Worm (Caenorhabditis elegans): ENCODE data around the gene npr-25.
A peak's percentile ranks its signal among the peaks of the same experiment; 100 is the strongest.

npr-25 gene

DNA sequence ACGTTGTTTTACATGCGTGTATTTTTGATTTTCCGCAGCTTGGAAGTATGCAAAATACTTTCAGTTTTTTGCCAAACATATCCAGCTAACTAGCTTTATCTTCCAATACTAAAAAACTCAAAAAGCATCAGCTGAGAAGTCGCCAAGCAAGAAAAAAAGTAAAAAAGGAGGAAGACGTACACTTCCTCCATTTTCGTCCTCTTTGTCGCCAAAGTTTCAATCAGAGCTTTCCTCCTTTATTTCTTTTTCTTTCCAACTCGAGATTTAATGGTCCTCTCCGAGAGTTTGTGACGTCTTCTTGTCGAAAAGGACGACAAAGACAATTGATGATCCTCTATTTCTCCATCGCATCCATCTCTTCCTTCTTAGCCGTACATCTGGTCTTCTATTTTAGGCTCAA lies 27.8 kb upstream of the npr-25 start:
- TF ChIP-seq ztf-3 (GFP tag; optimal IDR thresholded peaks at IDR 0.05) (no peak), F57A8.1 (GFP tag; optimal IDR thresholded peaks at IDR 0.05) (no peak), bed-2 (GFP tag; IDR thresholded peaks at IDR 0.05) (no peak), unc-130 (GFP tag; optimal IDR thresholded peaks at IDR 0.05) (no peak), pbrm-1 (GFP tag; IDR thresholded peaks at IDR 0.05) (no peak), egl-18 (GFP tag; IDR thresholded peaks at IDR 0.05) (no peak), cebp-1 (GFP tag; IDR thresholded peaks at IDR 0.05) (no peak), cebp-1 (tag; optimal IDR thresholded peaks at IDR 0.05) (no peak), ets-4 (GFP tag; optimal IDR thresholded peaks at IDR 0.05) (no peak), mcd-1 (GFP tag; IDR thresholded peaks at IDR 0.05) (no peak), lin-35 (GFP tag; optimal IDR thresholded peaks at IDR 0.05) (no peak)

DNA sequence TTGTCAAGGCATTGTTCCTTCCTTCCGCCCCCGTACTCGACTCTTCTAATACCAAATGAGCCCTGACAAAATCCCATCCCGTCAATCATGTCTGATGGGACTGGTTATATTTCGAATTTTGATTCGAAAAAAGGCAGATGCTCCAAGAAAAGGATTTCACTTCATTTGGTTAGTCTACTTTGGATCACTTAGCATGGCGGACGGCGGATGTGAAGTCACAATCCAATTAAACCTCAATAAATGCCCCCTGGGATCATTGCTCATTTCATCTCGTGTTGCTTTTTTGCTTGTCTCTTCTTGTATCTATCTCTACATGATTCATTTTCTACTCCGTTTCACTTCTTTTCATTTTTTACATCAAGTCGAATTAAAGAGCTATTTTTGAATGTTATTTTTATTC lies 26.5 kb upstream of the npr-25 start:
- no peak for TF ChIP-seq madf-10 (tag; optimal IDR thresholded peaks at IDR 0.05)
- TF ChIP-seq cebp-1 (GFP tag; IDR thresholded peaks at IDR 0.05), result no peak
- TF ChIP-seq cebp-1 (tag; optimal IDR thresholded peaks at IDR 0.05), result no peak
- no peak for TF ChIP-seq rpc-1 (optimal IDR thresholded peaks at IDR 0.05)
- no peak for TF ChIP-seq rpc-1 (tag; optimal IDR thresholded peaks at IDR 0.05)
- no peak for TF ChIP-seq Y53G8AR.9 (GFP tag; conservative IDR thresholded peaks at IDR 0.05)
- TF ChIP-seq pha-4 (tag; optimal IDR thresholded peaks at IDR 0.05), result no peak
- no peak for TF ChIP-seq nhr-120 (GFP tag; IDR thresholded peaks at IDR 0.05)
- TF ChIP-seq dox-1 (GFP tag; IDR thresholded peaks at IDR 0.05), result no peak

DNA sequence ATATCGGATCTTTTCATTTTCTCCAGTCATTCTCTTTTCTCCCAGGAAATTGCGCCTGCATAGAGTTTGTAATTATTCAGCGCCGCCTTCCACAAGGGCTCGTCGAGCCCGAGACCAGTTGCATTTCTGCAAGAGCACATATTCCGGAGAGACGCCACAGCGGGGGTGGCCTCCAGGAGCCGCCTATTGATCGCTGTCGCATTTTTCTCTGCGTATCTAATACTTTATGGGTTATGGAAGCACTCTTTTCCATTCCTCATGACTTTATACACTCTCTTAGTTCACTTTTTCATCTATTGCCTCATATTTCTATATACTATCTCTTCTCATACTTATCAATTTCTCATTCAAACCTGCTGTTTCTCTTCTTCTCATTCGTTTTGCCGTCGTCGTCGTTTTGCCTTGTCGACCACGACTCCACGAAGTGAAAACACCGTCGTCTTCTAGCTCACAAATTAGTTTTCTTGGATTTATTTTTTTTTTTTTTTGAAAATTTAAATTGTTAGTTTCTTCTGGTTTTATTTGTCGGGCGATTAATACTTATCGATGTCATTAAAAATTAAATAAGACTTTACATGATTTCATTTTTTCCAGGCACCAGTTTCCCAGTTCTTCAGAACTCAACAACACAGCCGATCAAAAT lies 22.5 kb upstream of the npr-25 start, which contains the start of gene cnb-1:
cnb-1 (plus strand) TSS at position 593 of the 643 bp plus-strand sequence.
- TF ChIP-seq hmg-1.2 (GFP tag; IDR thresholded peaks at IDR 0.05) (peak; percentile 83), nhr-27 (tag; optimal IDR thresholded peaks at IDR 0.05) (no peak), gei-17 (GFP tag; optimal IDR thresholded peaks at IDR 0.05) (no peak), tlf-1 (GFP tag; optimal IDR thresholded peaks at IDR 0.05) (no peak), pbrm-1 (GFP tag; IDR thresholded peaks at IDR 0.05) (peak; percentile 48; the same call in 1 of the 2 replicates), cebp-1 (GFP tag; IDR thresholded peaks at IDR 0.05) (no peak), cebp-1 (tag; optimal IDR thresholded peaks at IDR 0.05) (no peak), lag-1 (GFP tag; IDR thresholded peaks at IDR 0.05) (no peak), egl-18 (GFP tag; IDR thresholded peaks at IDR 0.05) (no peak), aptf-3 (GFP tag; IDR thresholded peaks at IDR 0.05) (no peak), attf-5 (GFP tag; optimal IDR thresholded peaks at IDR 0.05) (peak; percentile 59), ets-4 (GFP tag; optimal IDR thresholded peaks at IDR 0.05) (no peak), F33H1.4 (GFP tag; IDR thresholded peaks at IDR 0.05) (no peak), B0336.3 (GFP tag; IDR thresholded peaks at IDR 0.05) (no peak), ccch-3 (GFP tag; optimal IDR thresholded peaks at IDR 0.05) (no peak), lin-54 (GFP tag; optimal IDR thresholded peaks at IDR 0.05) (no peak), K12H6.12 (tag; optimal IDR thresholded peaks at IDR 0.05) (no peak), xnd-1 (tag; optimal IDR thresholded peaks at IDR 0.05) (no peak), Y67H2A.10 (GFP tag; conservative IDR thresholded peaks at IDR 0.05) (no peak), lin-26 (GFP tag; IDR thresholded peaks at IDR 0.05) (no peak; the same call in 1 of the 2 replicates), madf-10 (tag; optimal IDR thresholded peaks at IDR 0.05) (no peak), him-1 (tag; optimal IDR thresholded peaks at IDR 0.05) (no peak), tbp1 (GFP tag; optimal IDR thresholded peaks at IDR 0.05) (no peak), unc-130 (GFP tag; optimal IDR thresholded peaks at IDR 0.05) (no peak), snpc-1.1 (tag; optimal IDR thresholded peaks at IDR 0.05; ENCODE audit: insufficient read depth) (no peak), C17E4.6 (GFP tag; IDR thresholded peaks at IDR 0.05) (no peak), zfh-2 (GFP tag; conservative IDR thresholded peaks at IDR 0.05) (no peak; the same call in 1 of the 2 replicates), dpff-1 (tag; optimal IDR thresholded peaks at IDR 0.05) (no peak), madf-8 (GFP tag; conservative IDR thresholded peaks at IDR 0.05) (no peak), rec-8 (tag; optimal IDR thresholded peaks at IDR 0.05) (no peak), ZK185.1 (tag; optimal IDR thresholded peaks at IDR 0.05; ENCODE audit: poor library complexity, severe bottlenecking) (peak; percentile 23), rcor-1 (GFP tag; IDR thresholded peaks at IDR 0.05) (0 out of 2 replicates have a peak, but pooled peaks have one; percentile 17), F49E8.2 (tag; optimal IDR thresholded peaks at IDR 0.05; ENCODE audit: insufficient read depth) (no peak)

Data from whole organism, young adult.